Worm (Caenorhabditis elegans) whole organism, L2 larva: ENCODE results near the gene sams-1.

ENCODE experiments used
- lsy-2 ChIP-seq, 2 experiments: fragments of 150-350 bp in 1 of 2; sonication (generic microtip) in 1 of 2; optimal IDR thresholded peaks; 2 replicates each; lab custom pipeline; 2014 to 2017; ENCODE audit warnings: missing biosample characterization in 2 of 2, missing genetic modification characterization in 2 of 2
- mdl-1 ChIP-seq, 2 experiments: fragments of 150-350 bp in 1 of 2; sonication (generic microtip) in 1 of 2; optimal IDR thresholded peaks; 2 replicates each; lab custom pipeline; 2017; ENCODE audit warnings: missing biosample characterization in 2 of 2, missing genetic modification characterization in 2 of 2
- nhr-23 ChIP-seq: fragments of 150-350 bp; optimal IDR thresholded peaks from 2 replicates; lab custom pipeline; 2014; ENCODE audit warnings: missing biosample characterization, missing genetic modification reagents, missing genetic modification characterization

- TF ChIP-seq nhr-23 (tag; lab: Kevin White, UChicago) (no peak), lsy-2 (tag; optimal IDR thresholded peaks at IDR 0.05; lab: Kevin White, UChicago) (peak in 1 of 2 experiments; percentile 4), mdl-1 (tag; optimal IDR thresholded peaks at IDR 0.05; lab: Kevin White, UChicago) (no peak)
Measured at ce11 chrX:11969085-11969484, 3.3 kb downstream of the sams-1 start.
